Worm (Caenorhabditis elegans) whole organism, early embryonic: ENCODE results near the gene pmpl-1.

Source experiments
- B0310.2 ChIP-seq: sonication (generic microtip); optimal IDR thresholded peaks from 2 replicates; lab custom pipeline; 2016; ENCODE audit warnings: mild to moderate bottlenecking, missing genetic modification characterization, missing compliant biosample characterization
- F13C5.2 ChIP-seq: sonication (generic microtip); optimal IDR thresholded peaks from 2 replicates; lab custom pipeline; 2017; ENCODE audit warnings: mild to moderate bottlenecking, missing genetic modification characterization, inconsistent platforms, missing compliant biosample characterization
- aly-1 ChIP-seq: sonication (generic microtip); optimal IDR thresholded peaks from 2 replicates; lab custom pipeline; 2016; ENCODE audit warnings: missing genetic modification characterization, missing compliant biosample characterization
- ama-1 ChIP-seq: fragments of 150-350 bp; optimal IDR thresholded peaks from 2 replicates; lab custom pipeline; 2014
- ceh-13 ChIP-seq: fragments of 200-800 bp; sonication (Bioruptor generic); optimal IDR thresholded peaks from 2 replicates; lab custom pipeline; 2018; ENCODE audit warnings: mild to moderate bottlenecking, missing genetic modification characterization, missing compliant biosample characterization
- ceh-36 ChIP-seq: sonication (generic microtip); optimal IDR thresholded peaks from 2 replicates; lab custom pipeline; 2016; ENCODE audit warnings: missing genetic modification characterization, inconsistent platforms, missing compliant biosample characterization
- ets-7 ChIP-seq: sonication (generic microtip); optimal IDR thresholded peaks from 2 replicates; lab custom pipeline; 2016; ENCODE audit warnings: missing genotype, missing genetic modification characterization, missing compliant biosample characterization
- flt-1 ChIP-seq: fragments of 200-800 bp; sonication (Bioruptor generic); IDR thresholded peaks from 2 replicates; pipeline ENCODE4 v1.3.6; 2022; ENCODE audit warnings: missing genetic modification characterization, missing compliant biosample characterization
- hmbx-1 ChIP-seq: sonication (generic microtip); optimal IDR thresholded peaks from 2 replicates; lab custom pipeline; 2016; ENCODE audit warnings: mild to moderate bottlenecking, missing genetic modification characterization, missing compliant biosample characterization
- hmg-4 ChIP-seq: fragments of 200-800 bp; sonication (Bioruptor generic); optimal IDR thresholded peaks from 2 replicates; lab custom pipeline; 2018; ENCODE audit warnings: mild to moderate bottlenecking, missing genetic modification characterization, missing compliant biosample characterization
- hnd-1 ChIP-seq: sonication (generic microtip); optimal IDR thresholded peaks from 2 replicates; lab custom pipeline; 2016; ENCODE audit warnings: missing genetic modification characterization, missing compliant biosample characterization
- pes-1 ChIP-seq: fragments of 200-800 bp; sonication (Bioruptor generic); IDR thresholded peaks from 2 replicates; pipeline ENCODE4 v1.3.6; 2022; ENCODE audit warnings: missing genetic modification reagents, missing genetic modification characterization, missing compliant biosample characterization
- scrt-1 ChIP-seq: fragments of 200-800 bp; sonication (Bioruptor generic); IDR thresholded peaks from 2 replicates; pipeline ENCODE4 v1.3.6; 2022; ENCODE audit warnings: missing genetic modification characterization, missing compliant biosample characterization
- sea-1 ChIP-seq: fragments of 200-800 bp; sonication (Bioruptor generic); conservative IDR thresholded peaks from 2 replicates; pipeline ENCODE4 v1.3.6; 2022; ENCODE audit warnings: missing genetic modification characterization, missing compliant biosample characterization
- tbx-11 ChIP-seq: fragments of 200-800 bp; sonication (Bioruptor generic); IDR thresholded peaks from 2 replicates; pipeline ENCODE4 v1.3.6; 2022; ENCODE audit warnings: missing genetic modification characterization, missing compliant biosample characterization
- tbx-37 ChIP-seq: fragments of 200-800 bp; sonication (Bioruptor generic); conservative IDR thresholded peaks from 2 replicates; pipeline ENCODE4 v1.3.6; 2022; ENCODE audit warnings: missing genetic modification reagents, missing genetic modification characterization, missing compliant biosample characterization
- tra-4 ChIP-seq: sonication (generic microtip); optimal IDR thresholded peaks from 2 replicates; lab custom pipeline; 2017; ENCODE audit warnings: missing genetic modification characterization, missing compliant biosample characterization

Gene pmpl-1

DNA sequence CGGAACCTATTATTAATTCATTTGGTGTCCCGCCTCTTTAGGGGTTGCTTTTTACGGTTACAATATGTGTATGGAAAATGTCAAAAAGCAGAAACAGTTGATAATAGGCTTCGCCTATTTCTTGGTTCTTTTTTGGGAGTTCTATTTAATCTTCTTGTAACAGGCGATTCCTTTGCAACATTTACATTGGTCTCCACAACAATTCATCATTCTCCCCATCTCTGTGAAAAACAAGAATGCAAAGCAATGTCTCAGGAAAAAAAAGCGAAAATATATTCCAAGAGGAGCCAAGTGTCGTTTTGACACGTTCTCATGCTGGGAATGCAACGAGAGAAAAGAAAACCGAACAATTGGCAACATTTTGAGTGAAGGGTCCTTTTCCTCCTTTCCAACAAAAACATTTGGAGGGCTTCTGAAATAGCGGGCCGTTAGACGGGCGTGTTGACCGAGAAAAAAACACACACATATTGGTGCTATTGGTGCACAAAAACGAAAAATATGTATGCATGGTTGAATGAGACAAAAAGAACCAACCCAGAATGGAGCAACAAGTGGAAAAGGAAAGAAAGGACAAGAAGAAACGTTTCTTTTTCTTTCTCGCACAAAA is 40.9 kb downstream of the pmpl-1 start:
- TF ChIP-seq aly-1 (no peak), hmg-4 (GFP tag; lab: Kevin White, UChicago) (no peak), F13C5.2 (no peak), tbx-37 (GFP tag; lab: Robert Waterston, UW) (no peak), tbx-11 (no peak), hmbx-1 (tag; lab: Kevin White, UChicago) (no peak), ama-1 (lab: Kevin White, UChicago) (no peak), ets-7 (tag; lab: Kevin White, UChicago) (no peak), pes-1 (GFP tag; lab: Robert Waterston, UW) (no peak), flt-1 (no peak), scrt-1 (GFP tag; lab: Robert Waterston, UW) (no peak), hnd-1 (tag; lab: Kevin White, UChicago) (no peak), sea-1 (GFP tag; lab: Robert Waterston, UW) (no peak), ceh-36 (tag; lab: Kevin White, UChicago) (no peak), tra-4 (tag; lab: Kevin White, UChicago) (no peak)

DNA sequence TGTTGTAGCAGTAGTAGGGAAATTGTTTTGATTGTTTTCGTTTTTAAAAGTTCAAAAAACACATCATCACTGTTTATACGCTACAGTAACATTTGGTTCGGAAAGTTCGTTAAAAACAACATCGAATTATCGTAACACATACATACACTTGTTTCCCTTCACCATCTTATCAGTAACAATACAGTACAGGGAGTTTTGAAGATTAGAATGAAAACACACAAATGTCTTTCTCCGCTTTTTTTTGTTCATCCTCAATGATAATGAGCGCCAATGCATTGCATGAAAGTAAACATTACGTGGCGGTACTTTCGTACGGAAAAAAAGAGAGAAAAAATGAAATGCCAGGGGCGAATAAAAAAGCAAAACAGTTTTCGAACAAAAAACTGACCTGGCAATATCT is 41.8 kb downstream of the pmpl-1 start:
- TF ChIP-seq pes-1 (GFP tag; lab: Robert Waterston, UW) (no peak), tbx-11 (no peak)

DNA sequence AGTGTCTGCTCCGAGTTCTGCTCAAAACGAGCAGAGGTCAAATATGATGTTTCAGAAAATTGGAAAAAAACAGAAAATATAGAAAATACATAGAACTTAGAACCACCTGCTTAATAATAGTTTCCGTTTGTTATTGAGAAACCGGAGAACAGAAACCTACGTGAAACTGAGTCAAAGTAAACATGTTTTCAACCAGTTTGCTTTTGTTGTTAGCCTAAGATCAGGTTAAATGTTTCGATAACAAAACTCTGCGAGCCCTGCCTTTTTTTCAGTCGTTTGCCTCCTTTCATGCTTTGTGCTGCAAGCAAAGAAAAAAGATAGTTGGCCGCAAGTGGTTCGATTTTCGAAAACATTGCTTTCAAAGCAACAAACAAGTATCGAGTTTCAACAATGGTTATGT is 43.0 kb downstream of the pmpl-1 start:
- TF ChIP-seq hmbx-1 (tag; lab: Kevin White, UChicago): no peak
- no peak for TF ChIP-seq pes-1 (GFP tag; lab: Robert Waterston, UW)
- no peak for TF ChIP-seq scrt-1 (GFP tag; lab: Robert Waterston, UW)
- TF ChIP-seq tra-4 (tag; lab: Kevin White, UChicago): no peak
- TF ChIP-seq hnd-1 (tag; lab: Kevin White, UChicago): no peak
- no peak for TF ChIP-seq flt-1
- no peak for TF ChIP-seq sea-1 (GFP tag; lab: Robert Waterston, UW)
- TF ChIP-seq B0310.2 (tag; lab: Kevin White, UChicago): no peak
- TF ChIP-seq ceh-13 (GFP tag; lab: Kevin White, UChicago): no peak
- TF ChIP-seq hmg-4 (GFP tag; lab: Kevin White, UChicago): no peak
- TF ChIP-seq F13C5.2: no peak
- no peak for TF ChIP-seq tbx-11

DNA sequence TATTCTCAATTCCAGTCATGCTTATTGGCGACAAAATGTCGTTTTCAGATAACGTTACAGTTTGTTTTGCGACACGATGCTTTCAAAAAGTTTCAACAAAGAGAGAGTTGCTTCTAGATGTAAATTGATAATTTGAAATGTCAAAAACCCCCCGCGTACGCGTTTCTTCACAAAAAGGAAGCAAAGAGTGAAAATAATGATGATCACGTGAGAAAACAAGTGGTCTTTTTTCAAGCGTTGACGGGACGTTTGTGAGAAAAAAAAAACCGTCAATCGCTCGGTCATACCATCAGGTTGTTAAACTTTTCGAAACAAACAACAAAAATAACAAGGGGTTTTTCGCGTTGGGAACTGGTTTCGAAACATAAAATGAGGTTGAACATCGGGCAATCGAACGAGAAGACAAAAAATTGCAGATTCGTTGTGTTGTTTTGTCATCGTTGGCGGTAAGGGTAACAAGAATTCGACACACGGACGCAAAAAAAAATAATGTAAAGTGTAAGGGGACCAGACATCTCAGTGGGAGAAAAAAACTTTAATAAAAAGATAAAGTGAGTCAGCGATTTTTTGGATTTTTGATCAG is 44.3 kb downstream of the pmpl-1 start:
- no peak for TF ChIP-seq ceh-13 (GFP tag; lab: Kevin White, UChicago)
- TF ChIP-seq B0310.2 (tag; lab: Kevin White, UChicago): no peak
- no peak for TF ChIP-seq sea-1 (GFP tag; lab: Robert Waterston, UW)
- no peak for TF ChIP-seq tra-4 (tag; lab: Kevin White, UChicago)
- TF ChIP-seq pes-1 (GFP tag; lab: Robert Waterston, UW): no peak
- no peak for TF ChIP-seq tbx-37 (GFP tag; lab: Robert Waterston, UW)
- TF ChIP-seq hmg-4 (GFP tag; lab: Kevin White, UChicago): no peak
- TF ChIP-seq F13C5.2: no peak
- no peak for TF ChIP-seq hmbx-1 (tag; lab: Kevin White, UChicago)
- TF ChIP-seq ets-7 (tag; lab: Kevin White, UChicago): no peak
- no peak for TF ChIP-seq aly-1
- no peak for TF ChIP-seq hnd-1 (tag; lab: Kevin White, UChicago)
- no peak for TF ChIP-seq flt-1
- no peak for TF ChIP-seq ceh-36 (tag; lab: Kevin White, UChicago)
- TF ChIP-seq scrt-1 (GFP tag; lab: Robert Waterston, UW): no peak
- no peak for TF ChIP-seq tbx-11
- TF ChIP-seq ama-1 (lab: Kevin White, UChicago): no peak

DNA sequence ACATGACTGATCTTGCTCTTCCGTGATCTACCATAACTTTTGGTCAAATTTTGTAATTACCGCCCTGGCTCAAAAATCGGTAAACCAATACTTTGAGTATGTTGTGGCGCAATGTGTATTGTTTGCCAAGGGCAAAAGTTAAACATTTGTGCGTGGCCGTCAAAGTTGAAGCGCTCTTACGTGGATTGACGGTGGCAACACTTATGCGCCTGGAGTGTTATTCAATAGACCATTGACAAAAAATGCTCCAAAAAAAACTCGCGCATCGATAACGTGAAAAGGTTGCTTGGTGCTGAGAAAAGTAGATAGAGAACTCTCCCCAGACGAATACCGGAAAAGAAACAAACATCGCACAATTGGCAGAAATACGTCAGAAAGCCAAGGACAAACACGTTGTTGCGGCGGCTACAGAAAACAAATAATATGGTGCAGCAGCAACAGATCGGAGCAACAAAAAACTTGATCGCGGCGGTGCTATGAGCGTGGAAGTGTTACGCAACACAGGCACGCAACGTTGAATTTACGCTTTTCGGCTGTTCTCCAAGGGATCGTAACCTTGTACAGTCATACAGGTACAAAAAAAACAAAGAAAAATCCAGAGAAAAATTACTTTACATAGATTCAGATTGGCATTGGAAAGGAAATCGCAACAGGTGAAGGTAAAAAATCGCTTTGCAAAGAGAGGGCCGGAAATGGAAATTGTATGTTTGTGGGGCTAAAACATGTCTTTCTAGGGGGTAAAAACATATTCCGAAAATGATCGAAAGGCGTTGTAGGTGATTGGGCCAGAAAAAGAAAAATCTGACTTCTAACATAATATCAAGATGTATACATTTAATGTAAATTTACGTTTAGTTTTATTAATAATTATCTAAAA is 46.4 kb downstream of the pmpl-1 start:
- no peak for TF ChIP-seq flt-1
- TF ChIP-seq ceh-36 (tag; lab: Kevin White, UChicago): no peak
- no peak for TF ChIP-seq F13C5.2
- no peak for TF ChIP-seq ama-1 (lab: Kevin White, UChicago)
- no peak for TF ChIP-seq sea-1 (GFP tag; lab: Robert Waterston, UW)
- TF ChIP-seq ets-7 (tag; lab: Kevin White, UChicago): no peak
- TF ChIP-seq ceh-13 (GFP tag; lab: Kevin White, UChicago): no peak
- TF ChIP-seq pes-1 (GFP tag; lab: Robert Waterston, UW): no peak

ce11 chrX:3835632-3836031 is 47.8 kb downstream of the pmpl-1 start:
- TF ChIP-seq tbx-11 (no peak), sea-1 (GFP tag; lab: Robert Waterston, UW) (no peak), scrt-1 (GFP tag; lab: Robert Waterston, UW) (no peak), hnd-1 (tag; lab: Kevin White, UChicago) (no peak), F13C5.2 (no peak), ets-7 (tag; lab: Kevin White, UChicago) (no peak), ceh-36 (tag; lab: Kevin White, UChicago) (no peak), aly-1 (no peak), ama-1 (lab: Kevin White, UChicago) (no peak), ceh-13 (GFP tag; lab: Kevin White, UChicago) (no peak), B0310.2 (tag; lab: Kevin White, UChicago) (no peak), flt-1 (no peak), tra-4 (tag; lab: Kevin White, UChicago) (no peak), hmg-4 (GFP tag; lab: Kevin White, UChicago) (no peak), pes-1 (GFP tag; lab: Robert Waterston, UW) (no peak), tbx-37 (GFP tag; lab: Robert Waterston, UW) (no peak)
